Worm (Caenorhabditis elegans) whole organism, mixed stage, embryonic: ENCODE measurements around the gene arid-1.

Source experiments
- ceh-43 ChIP-seq: fragments of 200-800 bp; sonication (Bioruptor generic); optimal IDR thresholded peaks from 2 replicates; lab custom pipeline; 2018; ENCODE audit warnings: mild to moderate bottlenecking, missing genetic modification characterization, moderate library complexity, missing compliant biosample characterization
- ces-1 ChIP-seq: fragments of 150-350 bp; optimal IDR thresholded peaks from 2 replicates; lab custom pipeline; 2014; ENCODE audit warnings: missing biosample characterization, missing genetic modification reagents, missing genetic modification characterization
- elt-3 ChIP-seq: fragments of 150-350 bp; optimal IDR thresholded peaks from 2 replicates; lab custom pipeline; 2014; ENCODE audit warnings: missing biosample characterization, missing genetic modification characterization
- flh-1 ChIP-seq: fragments of 200-800 bp; sonication (Bioruptor generic); optimal IDR thresholded peaks from 2 replicates; lab custom pipeline; 2018; ENCODE audit warnings: mild to moderate bottlenecking, missing genetic modification characterization, moderate library complexity, missing compliant biosample characterization
- lin-13 ChIP-seq: fragments of 150-350 bp; optimal IDR thresholded peaks from 2 replicates; lab custom pipeline; 2014; ENCODE audit warnings: missing biosample characterization, missing genetic modification characterization
- lsy-2 ChIP-seq: fragments of 150-350 bp; optimal IDR thresholded peaks from 2 replicates; lab custom pipeline; 2014; ENCODE audit warnings: missing biosample characterization, missing genetic modification characterization
- mep-1 ChIP-seq: fragments of 150-350 bp; optimal IDR thresholded peaks from 2 replicates; lab custom pipeline; 2017; ENCODE audit warnings: missing biosample characterization, missing genetic modification reagents, missing genetic modification characterization, inconsistent platforms
- nhr-237 ChIP-seq: fragments of 150-350 bp; optimal IDR thresholded peaks from 2 replicates; lab custom pipeline; 2014; ENCODE audit warnings: missing biosample characterization, missing genetic modification characterization
- tbx-8 ChIP-seq: fragments of 200-800 bp; sonication (Bioruptor generic); optimal IDR thresholded peaks from 2 replicates; lab custom pipeline; 2018; ENCODE audit warnings: mild to moderate bottlenecking, missing genetic modification characterization, moderate library complexity, missing compliant biosample characterization
- unc-62 ChIP-seq: fragments of 150-350 bp; optimal IDR thresholded peaks from 2 replicates; lab custom pipeline; 2014; ENCODE audit warnings: missing biosample characterization, missing genetic modification reagents, missing genetic modification characterization

- TF ChIP-seq unc-62 (no peak), elt-3 (tag; lab: Kevin White, UChicago) (no peak), tbx-8 (no peak), flh-1 (GFP tag; lab: Kevin White, UChicago) (no peak), ces-1 (GFP tag; lab: Kevin White, UChicago) (no peak), ceh-43 (GFP tag; lab: Kevin White, UChicago) (no peak), lin-13 (tag; lab: Kevin White, UChicago) (no peak), mep-1 (tag; lab: Kevin White, UChicago) (no peak), nhr-237 (no peak), lsy-2 (tag; lab: Kevin White, UChicago) (no peak)
Observed at ce11 chrV:242518-242917, 56.6 kb downstream of the arid-1 start, which contains the start of gene R02C2.7.
